Fruit fly (Drosophila melanogaster) whole organism, prepupa: ENCODE results near the gene Aatf.

ENCODE experiments used
- Blimp-1 ChIP-seq: fragments of 200-800 bp; sonication (Bioruptor generic); optimal IDR thresholded peaks from 3 replicates; lab custom pipeline; 2017; ENCODE audit warnings: missing biosample characterization, missing genetic modification characterization, mild to moderate bottlenecking, moderate library complexity, missing genetic modification reagents
- CG10631 ChIP-seq: fragments of 200-800 bp; sonication (Bioruptor generic); optimal IDR thresholded peaks from 2 replicates; lab custom pipeline; 2016; ENCODE audit warnings: missing biosample characterization, missing genetic modification characterization
- CG11762 ChIP-seq: fragments of 200-800 bp; sonication (Bioruptor generic); optimal IDR thresholded peaks from 3 replicates; lab custom pipeline; 2016; ENCODE audit warnings: missing biosample characterization, missing genetic modification characterization; ENCODE audit not compliant: insufficient read depth
- CG1621 ChIP-seq: fragments of 200-800 bp; sonication (Bioruptor generic); optimal IDR thresholded peaks from 3 replicates; lab custom pipeline; 2018; ENCODE audit warnings: missing biosample characterization, mild to moderate bottlenecking, missing genetic modification characterization
- CG16779 ChIP-seq: fragments of 200-800 bp; sonication (Bioruptor generic); optimal IDR thresholded peaks from 3 replicates; lab custom pipeline; 2017; ENCODE audit warnings: missing biosample characterization, mild to moderate bottlenecking, missing genetic modification characterization
- CG3032 ChIP-seq: fragments of 200-800 bp; optimal IDR thresholded peaks from 2 replicates; lab custom pipeline; 2019; ENCODE audit warnings: missing biosample characterization, mild to moderate bottlenecking, missing genetic modification characterization, moderate library complexity
- CG31627 ChIP-seq: fragments of 200-800 bp; sonication (Bioruptor generic); optimal IDR thresholded peaks from 3 replicates; lab custom pipeline; 2016; ENCODE audit warnings: missing biosample characterization, missing genetic modification characterization
- CG32006 ChIP-seq: fragments of 200-800 bp; sonication (Bioruptor generic); optimal IDR thresholded peaks from 3 replicates; lab custom pipeline; 2017; ENCODE audit warnings: missing biosample characterization, mild to moderate bottlenecking, missing genetic modification characterization
- CG34406 ChIP-seq: fragments of 200-800 bp; sonication (Bioruptor generic); optimal IDR thresholded peaks from 3 replicates; lab custom pipeline; 2016; ENCODE audit warnings: missing biosample characterization, missing genetic modification characterization
- CG4318 ChIP-seq: fragments of 200-800 bp; sonication (Bioruptor generic); optimal IDR thresholded peaks from 3 replicates; lab custom pipeline; 2017; ENCODE audit warnings: missing biosample characterization, mild to moderate bottlenecking, missing genetic modification characterization
- CG6163 ChIP-seq: fragments of 200-800 bp; sonication (Bioruptor generic); IDR thresholded peaks from 3 replicates; pipeline ENCODE4 v1.3.6; 2022; ENCODE audit warnings: missing biosample characterization, missing genetic modification characterization
- CG6792 ChIP-seq: fragments of 200-800 bp; sonication (Bioruptor generic); optimal IDR thresholded peaks from 3 replicates; lab custom pipeline; 2016; ENCODE audit warnings: missing biosample characterization, missing genetic modification characterization
- CG6854 ChIP-seq: fragments of 200-800 bp; sonication (Bioruptor generic); optimal IDR thresholded peaks from 2 replicates; lab custom pipeline; 2017; ENCODE audit warnings: missing biosample characterization, mild to moderate bottlenecking, missing genetic modification characterization
- CG8119 ChIP-seq: fragments of 200-800 bp; sonication (Bioruptor generic); IDR thresholded peaks from 3 replicates; pipeline ENCODE4 v1.3.6; 2022; ENCODE audit warnings: missing biosample characterization, missing genetic modification characterization
- CG8632 ChIP-seq: fragments of 200-800 bp; sonication (Bioruptor generic); optimal IDR thresholded peaks from 3 replicates; lab custom pipeline; 2016; ENCODE audit warnings: missing biosample characterization, missing genetic modification characterization
- CG9139 ChIP-seq: fragments of 200-800 bp; sonication (Bioruptor generic); optimal IDR thresholded peaks from 3 replicates; lab custom pipeline; 2017; ENCODE audit warnings: missing biosample characterization, mild to moderate bottlenecking, missing genetic modification characterization
- Eip75B ChIP-seq: fragments of 200-800 bp; sonication (Bioruptor generic); optimal IDR thresholded peaks from 3 replicates; lab custom pipeline; 2016; ENCODE audit warnings: missing biosample characterization, missing genetic modification characterization
- Eip78C ChIP-seq: fragments of 200-800 bp; sonication (Bioruptor generic); peaks from one replicate; lab custom pipeline; 2016; ENCODE audit warnings: missing biosample characterization, missing genetic modification characterization
- Ets96B ChIP-seq: fragments of 200-800 bp; optimal IDR thresholded peaks from 2 replicates; lab custom pipeline; 2019; ENCODE audit warnings: missing biosample characterization, mild to moderate bottlenecking, missing genetic modification characterization, moderate library complexity
- Gug ChIP-seq: fragments of 200-800 bp; sonication (Bioruptor generic); IDR thresholded peaks from 2 replicates; pipeline ENCODE4 v1.3.6; 2022; ENCODE audit warnings: missing biosample characterization, missing genetic modification characterization
- Hr38 ChIP-seq: sonication (Bioruptor generic); optimal IDR thresholded peaks from 2 replicates; lab custom pipeline; 2016; ENCODE audit warnings: missing biosample characterization, missing genetic modification characterization
- Hr39 ChIP-seq: fragments of 200-800 bp; sonication (Bioruptor generic); optimal IDR thresholded peaks from 2 replicates; lab custom pipeline; 2016; ENCODE audit warnings: missing biosample characterization, missing genetic modification characterization
- Lpt ChIP-seq: fragments of 200-800 bp; sonication (Bioruptor generic); optimal IDR thresholded peaks from 3 replicates; lab custom pipeline; 2016; ENCODE audit warnings: missing biosample characterization, missing genetic modification characterization
- Met ChIP-seq: fragments of 200-800 bp; sonication (Bioruptor generic); optimal IDR thresholded peaks from 3 replicates; lab custom pipeline; 2016; ENCODE audit warnings: missing biosample characterization, missing genetic modification characterization
- Smox ChIP-seq: fragments of 200-800 bp; sonication (Bioruptor generic); optimal IDR thresholded peaks from 3 replicates; lab custom pipeline; 2016; ENCODE audit warnings: missing biosample characterization, missing genetic modification characterization
- Sox14 ChIP-seq: fragments of 200-800 bp; sonication (Bioruptor generic); optimal IDR thresholded peaks from 3 replicates; lab custom pipeline; 2016; ENCODE audit warnings: missing biosample characterization, missing genetic modification characterization
- achi ChIP-seq: fragments of 200-800 bp; sonication (Bioruptor generic); optimal IDR thresholded peaks from 3 replicates; lab custom pipeline; 2016; ENCODE audit warnings: missing biosample characterization, missing genetic modification characterization
- acj6 ChIP-seq: fragments of 200-800 bp; sonication (Bioruptor generic); optimal IDR thresholded peaks from 3 replicates; lab custom pipeline; 2016; ENCODE audit warnings: missing biosample characterization, missing genetic modification characterization
- cyc ChIP-seq: fragments of 200-800 bp; sonication (Bioruptor generic); optimal IDR thresholded peaks from 3 replicates; lab custom pipeline; 2016; ENCODE audit warnings: missing biosample characterization, missing genetic modification characterization
- esn ChIP-seq: fragments of 200-800 bp; sonication (Bioruptor generic); optimal IDR thresholded peaks from 2 replicates; lab custom pipeline; 2016; ENCODE audit warnings: missing biosample characterization, mild to moderate bottlenecking, missing genetic modification characterization, moderate library complexity
- fd59A ChIP-seq: fragments of 200-800 bp; sonication (Bioruptor generic); optimal IDR thresholded peaks from 2 replicates; lab custom pipeline; 2017; ENCODE audit warnings: missing biosample characterization, mild to moderate bottlenecking, missing genetic modification characterization, missing genetic modification reagents
- fd85E ChIP-seq: fragments of 200-800 bp; sonication (Bioruptor generic); optimal IDR thresholded peaks from 3 replicates; lab custom pipeline; 2016; ENCODE audit warnings: missing biosample characterization, missing genetic modification characterization
- fkh ChIP-seq: fragments of 200-800 bp; sonication (Bioruptor generic); optimal IDR thresholded peaks from 3 replicates; lab custom pipeline; 2017; ENCODE audit warnings: missing biosample characterization, mild to moderate bottlenecking, missing genetic modification characterization, moderate library complexity
- lz ChIP-seq: fragments of 200-800 bp; sonication (Bioruptor generic); optimal IDR thresholded peaks from 3 replicates; lab custom pipeline; 2016; ENCODE audit warnings: missing biosample characterization, missing genetic modification characterization
- net ChIP-seq: fragments of 200-800 bp; sonication (Bioruptor generic); optimal IDR thresholded peaks from 3 replicates; lab custom pipeline; 2016; ENCODE audit warnings: missing biosample characterization, missing genetic modification characterization
- salr ChIP-seq, 2 experiments: fragments of 200-800 bp; sonication (Bioruptor generic); optimal IDR thresholded peaks; 3 replicates each; lab custom pipeline; 2016 to 2018; ENCODE audit warnings: missing biosample characterization in 2 of 2, missing genetic modification characterization in 2 of 2, mild to moderate bottlenecking in 1 of 2
- spab ChIP-seq: fragments of 200-800 bp; sonication (Bioruptor generic); optimal IDR thresholded peaks from 2 replicates; lab custom pipeline; 2017; ENCODE audit warnings: missing biosample characterization, mild to moderate bottlenecking, missing genetic modification characterization, missing genetic modification reagents
- ss ChIP-seq, 2 experiments: fragments of 200-800 bp; sonication (Bioruptor generic); optimal IDR thresholded peaks; 2 replicates in 1 of 2; 3 replicates in 1 of 2; lab custom pipeline; 2017 to 2018; ENCODE audit warnings: mild to moderate bottlenecking in 2 of 2, missing biosample characterization in 2 of 2, missing genetic modification characterization in 2 of 2, moderate library complexity in 1 of 2
- svp ChIP-seq: fragments of 200-800 bp; sonication (Bioruptor generic); peaks from one replicate; lab custom pipeline; 2016; ENCODE audit warnings: missing biosample characterization, missing genetic modification characterization
- topi ChIP-seq: fragments of 200-800 bp; sonication (Bioruptor generic); optimal IDR thresholded peaks from 3 replicates; lab custom pipeline; 2016; ENCODE audit warnings: missing biosample characterization, missing genetic modification characterization
- vri ChIP-seq: fragments of 200-800 bp; sonication (Bioruptor generic); optimal IDR thresholded peaks from 3 replicates; lab custom pipeline; 2016; ENCODE audit warnings: missing biosample characterization, mild to moderate bottlenecking, missing genetic modification characterization

Aatf gene

DNA sequence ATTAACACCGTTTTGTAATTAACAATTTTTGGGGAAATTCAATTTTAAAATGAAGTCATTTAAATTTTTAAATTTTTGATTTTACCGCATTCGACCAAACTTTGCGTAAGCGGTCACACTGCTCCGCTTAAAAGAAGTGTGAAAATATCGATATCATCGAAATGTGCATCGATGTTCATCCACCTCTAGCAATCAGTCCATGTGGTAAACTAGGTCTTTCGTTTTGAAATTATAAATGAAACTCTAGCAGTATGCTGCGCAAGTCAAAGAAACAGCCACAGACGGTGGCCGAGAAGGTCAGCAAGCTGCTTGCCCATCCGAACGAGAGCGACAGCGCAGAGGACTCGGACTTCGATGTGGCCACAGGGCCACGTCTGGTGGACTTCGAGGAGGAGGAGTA lies at the start of gene Aatf:
TSS of gene Aatf (plus strand) at position 166 of the 400 bp plus-strand sequence.
- TF ChIP-seq CG4318 (GFP tag; lab: Kevin White, UChicago) (no peak), Eip78C (GFP tag; lab: Kevin White, UChicago) (peak; percentile 45), Gug (GFP tag; lab: Robert Waterston, UW) (no peak)

dm6 chr2L:6667719-6668325 lies 49.6 kb upstream of the Aatf start, which contains the start of gene Galt:
Gene Galt, minus strand, starts transcription at chr2L:6668033.
- TF ChIP-seq Sox14 (GFP tag; lab: Kevin White, UChicago), result peak; percentile 31
- peak; percentile 49 for TF ChIP-seq CG3032 (tag; lab: Kevin White, UChicago)
- TF ChIP-seq salr (GFP tag; optimal IDR thresholded peaks at IDR 0.05; lab: Kevin White, UChicago), result no peak
- peak; percentile 42 for TF ChIP-seq Eip75B
- peak; percentile 49 for TF ChIP-seq lz
- peak; percentile 49 for TF ChIP-seq net (GFP tag; lab: Kevin White, UChicago)
- TF ChIP-seq CG1621 (tag; lab: Kevin White, UChicago), result no peak
- no peak for TF ChIP-seq spab (GFP tag; lab: Kevin White, UChicago)
- TF ChIP-seq esn (GFP tag; lab: Kevin White, UChicago), result peak; percentile 67
- peak in 1 of 2 experiments; percentile 64 for TF ChIP-seq ss (GFP tag; optimal IDR thresholded peaks at IDR 0.05; lab: Kevin White, UChicago)
- peak; percentile 43 for TF ChIP-seq achi
- no peak for TF ChIP-seq CG9139 (GFP tag; lab: Kevin White, UChicago)
- no peak for TF ChIP-seq Blimp-1
- no peak for TF ChIP-seq CG32006 (GFP tag; lab: Kevin White, UChicago)
- peak; percentile 35 for TF ChIP-seq CG8632 (GFP tag; lab: Kevin White, UChicago)
- TF ChIP-seq cyc (GFP tag; lab: Kevin White, UChicago), result peak; percentile 9
- TF ChIP-seq CG11762 (GFP tag; lab: Kevin White, UChicago), result no peak
- TF ChIP-seq Smox (GFP tag; lab: Kevin White, UChicago), result no peak
- TF ChIP-seq CG34406 (GFP tag; lab: Kevin White, UChicago), result peak; percentile 34
- peak; percentile 80 for TF ChIP-seq Eip78C (GFP tag; lab: Kevin White, UChicago)
- TF ChIP-seq fkh, result peak; percentile 98
- peak; percentile 17 for TF ChIP-seq Hr39 (GFP tag; lab: Kevin White, UChicago)
- TF ChIP-seq CG10631 (GFP tag; lab: Kevin White, UChicago), result peak; percentile 66
- peak; percentile 36 for TF ChIP-seq CG6792 (GFP tag; lab: Kevin White, UChicago)
- TF ChIP-seq CG8119 (GFP tag; lab: Robert Waterston, UW), result peak; percentile 23; the same call in 2 of the 3 replicates
- no peak for TF ChIP-seq Lpt (GFP tag; lab: Kevin White, UChicago)
- TF ChIP-seq fd59A (GFP tag; lab: Kevin White, UChicago), result no peak
- TF ChIP-seq svp, result peak; percentile 79
- TF ChIP-seq fd85E (GFP tag; lab: Kevin White, UChicago), result no peak
- TF ChIP-seq CG31627 (GFP tag; lab: Kevin White, UChicago), result peak; percentile 8
- no peak for TF ChIP-seq CG4318 (GFP tag; lab: Kevin White, UChicago)
- peak; percentile 37 for TF ChIP-seq CG16779 (tag; lab: Kevin White, UChicago)
- no peak for TF ChIP-seq Hr38 (GFP tag; lab: Kevin White, UChicago)
- TF ChIP-seq vri, result peak; percentile 33
- TF ChIP-seq topi, result peak; percentile 42
- TF ChIP-seq Ets96B, result peak; percentile 42
- TF ChIP-seq CG6854 (GFP tag; lab: Kevin White, UChicago), result peak; percentile 86
- peak; percentile 52 for TF ChIP-seq Met
- TF ChIP-seq CG6163 (GFP tag; lab: Robert Waterston, UW), result peak; percentile 61; the same call in 2 of the 3 replicates
- peak; percentile 34 for TF ChIP-seq acj6
- TF ChIP-seq, all 60 proteins: peak for 27
